1 fruit fly cellular context compared by ENCODE assay signal in genomic region chr2L:14367274-14367669, dm6.
TF ChIP-seq lines count a peak whose summit lies in the region.

No protein-coding gene starts in this region.

TF ChIP-seq in whole organism, embryonic, 481 proteins besides CTCF, POLR2A, EP300 and RAD21 (continued from another document and continues in another):
- TF ChIP-seq D (optimal IDR thresholded peaks at IDR 0.05; lab: Kevin White, UChicago), result no peak
- peak; percentile 67 for TF ChIP-seq D (GFP tag; optimal IDR thresholded peaks at IDR 0.05; lab: Kevin White, UChicago)
- TF ChIP-seq gem (tag; optimal IDR thresholded peaks at IDR 0.05; lab: Kevin White, UChicago), result peak; percentile 37
- TF ChIP-seq Dp (GFP tag; optimal IDR thresholded peaks at IDR 0.05; lab: Kevin White, UChicago), result no peak
- TF ChIP-seq CG10543 (GFP tag; optimal IDR thresholded peaks at IDR 0.05; lab: Kevin White, UChicago), result no peak
- TF ChIP-seq CG14050 (GFP tag; IDR thresholded peaks at IDR 0.05; lab: Robert Waterston, UW), result no peak
- TF ChIP-seq Neu2 (GFP tag; optimal IDR thresholded peaks at IDR 0.05; lab: Kevin White, UChicago; ENCODE audit: borderline replicate concordance), result no peak
- no peak for TF ChIP-seq CG4404 (GFP tag; IDR thresholded peaks at IDR 0.05; lab: Robert Waterston, UW)
- peak; percentile 20 for TF ChIP-seq CG15011 (GFP tag; optimal IDR thresholded peaks at IDR 0.05; lab: Kevin White, UChicago)
- no peak for TF ChIP-seq CG17385 (GFP tag; optimal IDR thresholded peaks at IDR 0.05; lab: Kevin White, UChicago)
- no peak for TF ChIP-seq dpn (GFP tag; optimal IDR thresholded peaks at IDR 0.05; lab: Kevin White, UChicago)
- peak; percentile 40 for TF ChIP-seq CG5180 (GFP tag; optimal IDR thresholded peaks at IDR 0.05; lab: Kevin White, UChicago)
- no peak for TF ChIP-seq CG17186 (GFP tag; optimal IDR thresholded peaks at IDR 0.05; lab: Kevin White, UChicago)
- TF ChIP-seq CG7839 (tag; optimal IDR thresholded peaks at IDR 0.05; lab: Kevin White, UChicago), result peak; percentile 80
- peak; percentile 7 for TF ChIP-seq CG2116 (GFP tag; optimal IDR thresholded peaks at IDR 0.05; lab: Kevin White, UChicago)
- TF ChIP-seq CG7928 (GFP tag; optimal IDR thresholded peaks at IDR 0.05; lab: Kevin White, UChicago), result no peak
- TF ChIP-seq oc (tag; optimal IDR thresholded peaks at IDR 0.05; lab: Kevin White, UChicago), result peak; percentile 13
- TF ChIP-seq lov (optimal IDR thresholded peaks at IDR 0.05; lab: Kevin White, UChicago), result no peak
- no peak for TF ChIP-seq lov (GFP tag; IDR thresholded peaks at IDR 0.05; lab: Robert Waterston, UW)
- peak; percentile 52 for TF ChIP-seq sens (GFP tag; lab: Kevin White, UChicago)
- no peak for TF ChIP-seq Hmr (GFP tag; optimal IDR thresholded peaks at IDR 0.05; lab: Kevin White, UChicago)
- TF ChIP-seq Ets97D (GFP tag; optimal IDR thresholded peaks at IDR 0.05; lab: Kevin White, UChicago), result no peak
- no peak for TF ChIP-seq Optix (GFP tag; IDR thresholded peaks at IDR 0.05; lab: Robert Waterston, UW)
- TF ChIP-seq sug (tag; optimal IDR thresholded peaks at IDR 0.05; lab: Kevin White, UChicago), result peak; percentile 13
- TF ChIP-seq CG7271 (tag; optimal IDR thresholded peaks at IDR 0.05; lab: Kevin White, UChicago), result peak; percentile 36
- TF ChIP-seq klu (GFP tag; IDR thresholded peaks at IDR 0.05; lab: Robert Waterston, UW), result no peak
- TF ChIP-seq Ptx1 (GFP tag; IDR thresholded peaks at IDR 0.05; lab: Robert Waterston, UW), result peak; percentile 34; the same call in 1 of the 2 replicates
- TF ChIP-seq Mes4 (GFP tag; optimal IDR thresholded peaks at IDR 0.05; lab: Kevin White, UChicago), result no peak
- no peak for TF ChIP-seq CG17912 (GFP tag; optimal IDR thresholded peaks at IDR 0.05; lab: Kevin White, UChicago)
- TF ChIP-seq CG10366 (GFP tag; IDR thresholded peaks at IDR 0.05; lab: Robert Waterston, UW), result no peak
- TF ChIP-seq nerfin-2 (GFP tag; IDR thresholded peaks at IDR 0.05; lab: Robert Waterston, UW; ENCODE audit: partially characterized antibody), result no peak
- no peak for TF ChIP-seq ranshi (GFP tag; IDR thresholded peaks at IDR 0.05; lab: Robert Waterston, UW)
- TF ChIP-seq CG3065 (GFP tag; optimal IDR thresholded peaks at IDR 0.05; lab: Kevin White, UChicago), result no peak
- TF ChIP-seq br (optimal IDR thresholded peaks at IDR 0.05; lab: Kevin White, UChicago), result no peak
- no peak for TF ChIP-seq CG32767 (GFP tag; IDR thresholded peaks at IDR 0.05; lab: Robert Waterston, UW)
- no peak for TF ChIP-seq Dll (GFP tag; IDR thresholded peaks at IDR 0.05; lab: Robert Waterston, UW; ENCODE audit: partially characterized antibody)
- TF ChIP-seq slbo (GFP tag; IDR thresholded peaks at IDR 0.05; lab: Robert Waterston, UW), result no peak
- TF ChIP-seq NC2β (GFP tag; optimal IDR thresholded peaks at IDR 0.05; lab: Kevin White, UChicago), result no peak
- TF ChIP-seq HLH4C (GFP tag; IDR thresholded peaks at IDR 0.05; lab: Robert Waterston, UW; ENCODE audit: partially characterized antibody), result no peak
- TF ChIP-seq vfl (GFP tag; optimal IDR thresholded peaks at IDR 0.05; lab: Kevin White, UChicago), result no peak
- peak; percentile 17 for TF ChIP-seq CG2875 (GFP tag; optimal IDR thresholded peaks at IDR 0.05; lab: Kevin White, UChicago)
- no peak for TF ChIP-seq HmgD (GFP tag; optimal IDR thresholded peaks at IDR 0.05; lab: Kevin White, UChicago)
- no peak for TF ChIP-seq CG42726 (GFP tag; IDR thresholded peaks at IDR 0.05; lab: Robert Waterston, UW; ENCODE audit: partially characterized antibody)
- no peak for TF ChIP-seq Elba2 (GFP tag; optimal IDR thresholded peaks at IDR 0.05; lab: Kevin White, UChicago)
- TF ChIP-seq CG18619 (GFP tag; optimal IDR thresholded peaks at IDR 0.05; lab: Kevin White, UChicago), result no peak
- TF ChIP-seq gfzf (GFP tag; optimal IDR thresholded peaks at IDR 0.05; lab: Kevin White, UChicago), result no peak
- TF ChIP-seq CG8290 (GFP tag; optimal IDR thresholded peaks at IDR 0.05; lab: Kevin White, UChicago), result no peak
- TF ChIP-seq CG8290 (tag; optimal IDR thresholded peaks at IDR 0.05; lab: Kevin White, UChicago), result no peak
- no peak for TF ChIP-seq dati (GFP tag; IDR thresholded peaks at IDR 0.05; lab: Robert Waterston, UW)
- no peak for TF ChIP-seq Aef1 (GFP tag; IDR thresholded peaks at IDR 0.05; lab: Robert Waterston, UW)
- TF ChIP-seq CG9797 (GFP tag; optimal IDR thresholded peaks at IDR 0.05; lab: Kevin White, UChicago), result no peak
- no peak for TF ChIP-seq CG13123 (GFP tag; optimal IDR thresholded peaks at IDR 0.05; lab: Kevin White, UChicago)
- TF ChIP-seq CG6654 (GFP tag; optimal IDR thresholded peaks at IDR 0.05; lab: Kevin White, UChicago), result no peak
- 0 out of 2 replicates have a peak, but pooled peaks have one; percentile 7 for TF ChIP-seq CG4730 (GFP tag; IDR thresholded peaks at IDR 0.05; lab: Robert Waterston, UW)
- TF ChIP-seq Taf1 (GFP tag; IDR thresholded peaks at IDR 0.05; lab: Robert Waterston, UW), result no peak
- no peak for TF ChIP-seq B-H2 (GFP tag; optimal IDR thresholded peaks at IDR 0.05; lab: Kevin White, UChicago)
- TF ChIP-seq Hr78 (GFP tag; optimal IDR thresholded peaks at IDR 0.05; lab: Kevin White, UChicago), result peak in 1 of 2 experiments; percentile 16
- peak; percentile 58 for TF ChIP-seq Meics (GFP tag; optimal IDR thresholded peaks at IDR 0.05; lab: Kevin White, UChicago)
- no peak for TF ChIP-seq CG17612 (GFP tag; IDR thresholded peaks at IDR 0.05; lab: Robert Waterston, UW)
- TF ChIP-seq CG15269 (tag; optimal IDR thresholded peaks at IDR 0.05; lab: Kevin White, UChicago), result peak; percentile 43
- no peak for TF ChIP-seq CG12219 (GFP tag; optimal IDR thresholded peaks at IDR 0.05; lab: Kevin White, UChicago)
- TF ChIP-seq Kr (GFP tag; optimal IDR thresholded peaks at IDR 0.05; lab: Kevin White, UChicago), result no peak
- TF ChIP-seq CG6272 (GFP tag; IDR thresholded peaks at IDR 0.05; lab: Robert Waterston, UW), result no peak
- TF ChIP-seq CG11696 (GFP tag; IDR thresholded peaks at IDR 0.05; lab: Robert Waterston, UW), result peak; percentile 68; the same call in 1 of the 2 replicates
- no peak for TF ChIP-seq abd-A (tag; optimal IDR thresholded peaks at IDR 0.05; lab: Kevin White, UChicago)
- TF ChIP-seq CG8359 (GFP tag; optimal IDR thresholded peaks at IDR 0.05; lab: Kevin White, UChicago; ENCODE audit: borderline replicate concordance), result peak; percentile 2
- TF ChIP-seq B-H1 (GFP tag; IDR thresholded peaks at IDR 0.05; lab: Robert Waterston, UW), result no peak
- no peak for TF ChIP-seq gcm (GFP tag; optimal IDR thresholded peaks at IDR 0.05; lab: Kevin White, UChicago)
- TF ChIP-seq Opbp (GFP tag; IDR thresholded peaks at IDR 0.05; lab: Robert Waterston, UW; ENCODE audit: partially characterized antibody), result no peak
- no peak for TF ChIP-seq toy (GFP tag; IDR thresholded peaks at IDR 0.05; lab: Robert Waterston, UW)
- no peak for TF ChIP-seq Rx (GFP tag; IDR thresholded peaks at IDR 0.05; lab: Robert Waterston, UW)
- TF ChIP-seq sna (GFP tag; IDR thresholded peaks at IDR 0.05; lab: Robert Waterston, UW; ENCODE audit: partially characterized antibody), result no peak
- TF ChIP-seq stwl (tag; optimal IDR thresholded peaks at IDR 0.05; lab: Kevin White, UChicago), result no peak
- TF ChIP-seq CG3407 (GFP tag; optimal IDR thresholded peaks at IDR 0.05; lab: Kevin White, UChicago), result no peak
- no peak for TF ChIP-seq Vsx1 (GFP tag; optimal IDR thresholded peaks at IDR 0.05; lab: Kevin White, UChicago)
- TF ChIP-seq az2 (GFP tag; optimal IDR thresholded peaks at IDR 0.05; lab: Kevin White, UChicago), result no peak
- TF ChIP-seq cato (GFP tag; optimal IDR thresholded peaks at IDR 0.05; lab: Kevin White, UChicago; ENCODE audit: borderline replicate concordance), result no peak
- no peak for TF ChIP-seq Mrtf (GFP tag; IDR thresholded peaks at IDR 0.05; lab: Robert Waterston, UW)
- no peak for TF ChIP-seq Rfx (GFP tag; IDR thresholded peaks at IDR 0.05; lab: Robert Waterston, UW)
- peak; percentile 56 for TF ChIP-seq BtbVII (GFP tag; optimal IDR thresholded peaks at IDR 0.05; lab: Kevin White, UChicago)
- no peak for TF ChIP-seq Sin3A (optimal IDR thresholded peaks at IDR 0.05; lab: Kevin White, UChicago)
- 0 out of 2 replicates have a peak, but pooled peaks have one; percentile 36 for TF ChIP-seq E2f1 (GFP tag; IDR thresholded peaks at IDR 0.05; lab: Robert Waterston, UW)
- no peak for TF ChIP-seq knrl (GFP tag; IDR thresholded peaks at IDR 0.05; lab: Robert Waterston, UW; ENCODE audit: partially characterized antibody)
- peak; percentile 24 for TF ChIP-seq Abd-B (GFP tag; optimal IDR thresholded peaks at IDR 0.05; lab: Kevin White, UChicago)
- no peak for TF ChIP-seq Dip3 (GFP tag; optimal IDR thresholded peaks at IDR 0.05; lab: Kevin White, UChicago)
- no peak for TF ChIP-seq ro (GFP tag; IDR thresholded peaks at IDR 0.05; lab: Robert Waterston, UW)
- no peak for TF ChIP-seq Dip2 (GFP tag; IDR thresholded peaks at IDR 0.05; lab: Robert Waterston, UW)
- TF ChIP-seq CG8281 (tag; optimal IDR thresholded peaks at IDR 0.05; lab: Kevin White, UChicago), result no peak
- no peak for TF ChIP-seq salm (tag; optimal IDR thresholded peaks at IDR 0.05; lab: Kevin White, UChicago)
- TF ChIP-seq Deaf1 (tag; optimal IDR thresholded peaks at IDR 0.05; lab: Kevin White, UChicago), result no peak
- TF ChIP-seq Eip74EF (GFP tag; optimal IDR thresholded peaks at IDR 0.05; lab: Kevin White, UChicago), result peak in 1 of 2 experiments; percentile 59
- TF ChIP-seq zfh1 (GFP tag; IDR thresholded peaks at IDR 0.05; lab: Robert Waterston, UW), result no peak
- no peak for TF ChIP-seq CkIIα-i1 (GFP tag; IDR thresholded peaks at IDR 0.05; lab: Robert Waterston, UW)
- no peak for TF ChIP-seq ssp (GFP tag; IDR thresholded peaks at IDR 0.05; lab: Robert Waterston, UW)
- TF ChIP-seq CG30403 (GFP tag; optimal IDR thresholded peaks at IDR 0.05; lab: Kevin White, UChicago), result peak; percentile 35
- TF ChIP-seq Stat92E (GFP tag; optimal IDR thresholded peaks at IDR 0.05; lab: Kevin White, UChicago), result no peak
- TF ChIP-seq CG9215 (GFP tag; IDR thresholded peaks at IDR 0.05; lab: Robert Waterston, UW), result no peak
- no peak for TF ChIP-seq Hsf (GFP tag; optimal IDR thresholded peaks at IDR 0.05; lab: Kevin White, UChicago)
- no peak for TF ChIP-seq sens-2 (GFP tag; IDR thresholded peaks at IDR 0.05; lab: Robert Waterston, UW)
- no peak for TF ChIP-seq her (GFP tag; optimal IDR thresholded peaks at IDR 0.05; lab: Kevin White, UChicago)
- 0 out of 2 replicates have a peak, but pooled peaks have one; percentile 19 for TF ChIP-seq onecut (GFP tag; IDR thresholded peaks at IDR 0.05; lab: Robert Waterston, UW)
- no peak for TF ChIP-seq CG3847 (GFP tag; IDR thresholded peaks at IDR 0.05; lab: Robert Waterston, UW)
- TF ChIP-seq CG6683 (GFP tag; optimal IDR thresholded peaks at IDR 0.05; lab: Kevin White, UChicago), result peak; percentile 12
- TF ChIP-seq Pdp1 (GFP tag; optimal IDR thresholded peaks at IDR 0.05; lab: Kevin White, UChicago), result no peak
- no peak for TF ChIP-seq otp (GFP tag; IDR thresholded peaks at IDR 0.05; lab: Robert Waterston, UW)
- TF ChIP-seq slp2 (GFP tag; optimal IDR thresholded peaks at IDR 0.05; lab: Kevin White, UChicago), result no peak
- no peak for TF ChIP-seq trh (GFP tag; optimal IDR thresholded peaks at IDR 0.05; lab: Kevin White, UChicago)
- no peak for TF ChIP-seq CG14014 (GFP tag; IDR thresholded peaks at IDR 0.05; lab: Robert Waterston, UW)
- TF ChIP-seq tgo (GFP tag; IDR thresholded peaks at IDR 0.05; lab: Robert Waterston, UW), result 0 out of 3 replicates have a peak, but pooled peaks have one; percentile 23
- TF ChIP-seq CG2199 (GFP tag; IDR thresholded peaks at IDR 0.05; lab: Robert Waterston, UW), result no peak
- TF ChIP-seq Hmx (GFP tag; optimal IDR thresholded peaks at IDR 0.05; lab: Kevin White, UChicago), result no peak
- no peak for TF ChIP-seq kni (GFP tag; optimal IDR thresholded peaks at IDR 0.05; lab: Kevin White, UChicago)
- TF ChIP-seq luna (GFP tag; optimal IDR thresholded peaks at IDR 0.05; lab: Kevin White, UChicago), result no peak
- no peak for TF ChIP-seq crc (GFP tag; optimal IDR thresholded peaks at IDR 0.05; lab: Kevin White, UChicago)
- no peak for TF ChIP-seq Awh (GFP tag; IDR thresholded peaks at IDR 0.05; lab: Robert Waterston, UW)
- no peak for TF ChIP-seq CG11695 (GFP tag; IDR thresholded peaks at IDR 0.05; lab: Robert Waterston, UW)
- no peak for TF ChIP-seq sd (tag; optimal IDR thresholded peaks at IDR 0.05; lab: Kevin White, UChicago)
- TF ChIP-seq CG11723 (GFP tag; optimal IDR thresholded peaks at IDR 0.05; lab: Kevin White, UChicago), result no peak
- TF ChIP-seq D19B (GFP tag; optimal IDR thresholded peaks at IDR 0.05; lab: Kevin White, UChicago), result no peak
- TF ChIP-seq run (tag; optimal IDR thresholded peaks at IDR 0.05; lab: Kevin White, UChicago), result no peak
- TF ChIP-seq ind (GFP tag; optimal IDR thresholded peaks at IDR 0.05; lab: Kevin White, UChicago), result peak; percentile 33
- TF ChIP-seq CG7745 (tag; optimal IDR thresholded peaks at IDR 0.05; lab: Kevin White, UChicago), result no peak
- TF ChIP-seq CG11085 (GFP tag; IDR thresholded peaks at IDR 0.05; lab: Robert Waterston, UW), result no peak
- peak; percentile 38 for TF ChIP-seq row (GFP tag; IDR thresholded peaks at IDR 0.05; lab: Robert Waterston, UW)
- no peak for TF ChIP-seq CG16863 (GFP tag; optimal IDR thresholded peaks at IDR 0.05; lab: Kevin White, UChicago)
- TF ChIP-seq CG14441 (GFP tag; IDR thresholded peaks at IDR 0.05; lab: Robert Waterston, UW), result no peak
- no peak for TF ChIP-seq yki (optimal IDR thresholded peaks at IDR 0.05; lab: Kevin White, UChicago)
- TF ChIP-seq grn (GFP tag; optimal IDR thresholded peaks at IDR 0.05; lab: Kevin White, UChicago), result no peak
- TF ChIP-seq YL-1 (GFP tag; optimal IDR thresholded peaks at IDR 0.05; lab: Kevin White, UChicago), result no peak
- no peak for TF ChIP-seq fru (optimal IDR thresholded peaks at IDR 0.05; lab: Kevin White, UChicago)
- TF ChIP-seq ERR (GFP tag; optimal IDR thresholded peaks at IDR 0.05; lab: Kevin White, UChicago), result no peak
- TF ChIP-seq zf30C (GFP tag; optimal IDR thresholded peaks at IDR 0.05; lab: Kevin White, UChicago), result no peak
- peak; percentile 81 for TF ChIP-seq CG2712 (tag; optimal IDR thresholded peaks at IDR 0.05; lab: Kevin White, UChicago)
- TF ChIP-seq pnt (GFP tag; optimal IDR thresholded peaks at IDR 0.05; lab: Kevin White, UChicago), result no peak
- TF ChIP-seq CG18599 (GFP tag; optimal IDR thresholded peaks at IDR 0.05; lab: Kevin White, UChicago), result peak; percentile 51
- TF ChIP-seq CG9876 (GFP tag; optimal IDR thresholded peaks at IDR 0.05; lab: Kevin White, UChicago), result no peak
- TF ChIP-seq C15 (GFP tag; IDR thresholded peaks at IDR 0.05; lab: Robert Waterston, UW), result no peak
- TF ChIP-seq vnd (GFP tag; IDR thresholded peaks at IDR 0.05; lab: Robert Waterston, UW; ENCODE audit: partially characterized antibody), result no peak
